Fruit fly (Drosophila melanogaster) whole organism, adult: ENCODE measurements around the gene CG17321.

Experiments
- CG7045 ChIP-seq: fragments of 200-800 bp; sonication (Bioruptor generic); optimal IDR thresholded peaks from 2 replicates; lab custom pipeline; 2017; ENCODE audit warnings: missing biosample characterization, mild to moderate bottlenecking, missing genetic modification characterization
- cnc ChIP-seq, 2 experiments: fragments of >200 bp; optimal IDR thresholded peaks; 2 replicates each; lab custom pipeline; 2017

- TF ChIP-seq cnc (optimal IDR thresholded peaks at IDR 0.05; lab: Kevin White, UChicago), result no peak
- no peak for TF ChIP-seq CG7045 (GFP tag; lab: Kevin White, UChicago)
Measured at dm6 chr2L:18886904-18887303, 41.9 kb downstream of the CG17321 start.
